Fruit fly (Drosophila melanogaster): ENCODE data around the gene Gtpx.

Gene Gtpx

dm6 chr3L:3303087-3303526 is 23.0 kb upstream of the Gtpx start, which contains the start of gene CG14968 (continued):
- peak; percentile 93 for TF ChIP-seq Dek (tag; optimal IDR thresholded peaks at IDR 0.05)
- TF ChIP-seq Sox102F (GFP tag; optimal IDR thresholded peaks at IDR 0.05), result peak; percentile 97
- TF ChIP-seq Nf-YB (GFP tag; optimal IDR thresholded peaks at IDR 0.05), result peak; percentile 81
- TF ChIP-seq CG14860 (GFP tag; IDR thresholded peaks at IDR 0.05; ENCODE audit: partially characterized antibody), result no peak
- peak; percentile 98 for TF ChIP-seq CG32532 (GFP tag; IDR thresholded peaks at IDR 0.05)
- no peak for TF ChIP-seq CG34224 (GFP tag; IDR thresholded peaks at IDR 0.05; ENCODE audit: partially characterized antibody)
- TF ChIP-seq CG10274 (GFP tag; optimal IDR thresholded peaks at IDR 0.05), result peak; percentile 71
- peak; percentile 23 for TF ChIP-seq Antp (GFP tag; optimal IDR thresholded peaks at IDR 0.05)
- peak; percentile 94 for TF ChIP-seq sens-2 (GFP tag; IDR thresholded peaks at IDR 0.05)
- peak; percentile 76 for TF ChIP-seq CG1792 (GFP tag; optimal IDR thresholded peaks at IDR 0.05)
- peak; percentile 83 for TF ChIP-seq Spps (tag; optimal IDR thresholded peaks at IDR 0.05)
- peak; percentile 88 for TF ChIP-seq CG13775 (GFP tag; optimal IDR thresholded peaks at IDR 0.05)
- peak; percentile 88 for TF ChIP-seq MTF-1 (GFP tag; optimal IDR thresholded peaks at IDR 0.05; ENCODE audit: borderline replicate concordance)
- TF ChIP-seq sd (tag; optimal IDR thresholded peaks at IDR 0.05), result peak; percentile 76
- TF ChIP-seq dimm (GFP tag; IDR thresholded peaks at IDR 0.05), result peak; percentile 87
- peak; percentile 62 for TF ChIP-seq Hey (tag; optimal IDR thresholded peaks at IDR 0.05)
- TF ChIP-seq CG4854 (GFP tag; optimal IDR thresholded peaks at IDR 0.05), result peak; percentile 90
- peak; percentile 76 for TF ChIP-seq psq (GFP tag; optimal IDR thresholded peaks at IDR 0.05)
- peak; percentile 60 for TF ChIP-seq CTCF (GFP tag; optimal IDR thresholded peaks at IDR 0.05)
- TF ChIP-seq CG31388 (GFP tag; optimal IDR thresholded peaks at IDR 0.05), result peak; percentile 80
- peak; percentile 90 for TF ChIP-seq cas (GFP tag; IDR thresholded peaks at IDR 0.05)
- TF ChIP-seq Doc3 (GFP tag; IDR thresholded peaks at IDR 0.05; ENCODE audit: partially characterized antibody), result no peak
- TF ChIP-seq pros (GFP tag; optimal IDR thresholded peaks at IDR 0.05), result no peak
- peak; percentile 24 for TF ChIP-seq disco-r (GFP tag; optimal IDR thresholded peaks at IDR 0.05)
- no peak for TF ChIP-seq knrl (GFP tag; IDR thresholded peaks at IDR 0.05; ENCODE audit: partially characterized antibody)
- TF ChIP-seq dysf (GFP tag; IDR thresholded peaks at IDR 0.05), result peak; percentile 97
- peak; percentile 56 for TF ChIP-seq gcm2 (GFP tag; optimal IDR thresholded peaks at IDR 0.05)
- peak; percentile 95 for TF ChIP-seq Blimp-1 (GFP tag; optimal IDR thresholded peaks at IDR 0.05)
- TF ChIP-seq CG32772 (GFP tag; IDR thresholded peaks at IDR 0.05), result peak; percentile 95
- TF ChIP-seq Ets65A (GFP tag), result peak; percentile 92
- TF ChIP-seq E2f1 (GFP tag; IDR thresholded peaks at IDR 0.05), result peak; percentile 95
- TF ChIP-seq ems (GFP tag; optimal IDR thresholded peaks at IDR 0.05), result peak; percentile 91
- TF ChIP-seq CG10565 (GFP tag; optimal IDR thresholded peaks at IDR 0.05), result peak; percentile 62
- TF ChIP-seq cato (GFP tag; optimal IDR thresholded peaks at IDR 0.05; ENCODE audit: borderline replicate concordance), result peak; percentile 82
- peak; percentile 84 for TF ChIP-seq tio (GFP tag; optimal IDR thresholded peaks at IDR 0.05)
- TF ChIP-seq peb (GFP tag; IDR thresholded peaks at IDR 0.05), result peak; percentile 91
- peak; percentile 74 for TF ChIP-seq Doc2 (GFP tag; IDR thresholded peaks at IDR 0.05)
- peak; percentile 70 for TF ChIP-seq CG3065 (GFP tag; optimal IDR thresholded peaks at IDR 0.05)
- TF ChIP-seq amos (GFP tag; IDR thresholded peaks at IDR 0.05; ENCODE audit: partially characterized antibody), result no peak
- peak; percentile 71 for TF ChIP-seq CG8359 (GFP tag; optimal IDR thresholded peaks at IDR 0.05; ENCODE audit: borderline replicate concordance)
- peak; percentile 87 for TF ChIP-seq CG17612 (GFP tag; IDR thresholded peaks at IDR 0.05)
- peak; percentile 82 for TF ChIP-seq gt (GFP tag; IDR thresholded peaks at IDR 0.05)
- peak; percentile 87 for TF ChIP-seq CG3726 (GFP tag; IDR thresholded peaks at IDR 0.05)
- TF ChIP-seq tx (GFP tag; optimal IDR thresholded peaks at IDR 0.05), result peak; percentile 48
- TF ChIP-seq odd (GFP tag; optimal IDR thresholded peaks at IDR 0.05), result peak; percentile 88
- peak; percentile 76 for TF ChIP-seq repo (GFP tag; optimal IDR thresholded peaks at IDR 0.05)
- no peak for TF ChIP-seq CG8478 (optimal IDR thresholded peaks at IDR 0.05)
- peak; percentile 70 for TF ChIP-seq CG7928 (GFP tag; optimal IDR thresholded peaks at IDR 0.05)
- peak; percentile 87 for TF ChIP-seq CG2712 (tag; optimal IDR thresholded peaks at IDR 0.05)
- TF ChIP-seq dmrt99B (tag; optimal IDR thresholded peaks at IDR 0.05), result peak; percentile 93
- peak; percentile 90 for TF ChIP-seq scrt (GFP tag; optimal IDR thresholded peaks at IDR 0.05)
- peak; percentile 93 for TF ChIP-seq CG2889 (GFP tag; IDR thresholded peaks at IDR 0.05)
